Worm (Caenorhabditis elegans): ENCODE data around the gene R160.13.

DNA sequence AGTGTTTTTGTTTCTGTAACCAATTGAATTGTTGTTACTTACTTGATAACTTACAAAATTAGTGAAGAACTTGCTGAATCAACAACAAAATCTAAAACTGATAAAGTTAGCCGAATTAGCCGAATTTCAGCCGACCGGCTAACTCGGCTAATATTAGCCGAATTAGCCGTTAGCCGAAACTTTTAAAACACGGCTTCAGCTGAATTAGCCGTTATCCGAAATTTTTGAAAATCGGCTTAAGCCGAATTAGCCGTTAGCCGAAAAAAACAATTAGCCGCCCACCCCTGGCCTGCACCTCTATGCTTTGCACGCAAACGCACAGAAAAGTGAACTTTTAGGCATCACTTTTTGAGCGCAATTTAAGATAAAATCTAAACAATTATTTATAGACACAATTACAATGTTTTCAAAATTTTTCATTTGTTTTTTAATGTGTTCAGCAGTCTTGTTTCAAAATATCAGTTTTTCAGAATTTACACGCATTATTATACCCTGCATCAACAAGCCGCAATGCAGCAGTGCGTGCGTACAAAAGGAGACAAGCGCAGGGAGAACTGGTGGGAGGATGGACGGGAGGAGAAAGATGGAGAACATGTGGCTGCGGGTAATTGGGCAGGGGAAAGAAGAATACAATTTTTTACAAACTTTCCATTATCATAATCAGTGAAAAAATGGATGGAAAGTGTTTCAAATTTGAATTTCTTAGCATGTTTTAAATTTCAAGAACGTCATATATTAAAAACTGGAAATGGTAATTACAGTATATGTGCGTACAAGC is 23.9 kb upstream of the R160.13 start:
- TF ChIP-seq ztf-4 (tag; optimal IDR thresholded peaks at IDR 0.05) (no peak), F13H6.1 (tag; optimal IDR thresholded peaks at IDR 0.05) (peak; percentile 79), lin-13 (GFP tag; optimal IDR thresholded peaks at IDR 0.05) (peak; percentile 60), skn-1 (tag; optimal IDR thresholded peaks at IDR 0.05) (no peak), nhr-25 (tag; optimal IDR thresholded peaks at IDR 0.05) (peak; percentile 78), fos-1 (tag; optimal IDR thresholded peaks at IDR 0.05) (peak; percentile 64)

All from whole organism, L2 larva.